Worm (Caenorhabditis elegans) whole organism, young adult: ENCODE results near the gene nmgp-1.

Source experiments
- B0336.3 ChIP-seq: fragments of 200-800 bp; sonication (Bioruptor generic); IDR thresholded peaks from 2 replicates; pipeline ENCODE4 v1.3.6; 2022; ENCODE audit warnings: missing genetic modification characterization, missing compliant biosample characterization
- C17E4.6 ChIP-seq: fragments of 200-800 bp; sonication (Bioruptor generic); IDR thresholded peaks from 2 replicates; pipeline ENCODE4 v1.3.6; 2022; ENCODE audit warnings: missing genetic modification reagents, missing genetic modification characterization, missing compliant biosample characterization
- D2030.7 ChIP-seq: fragments of 200-800 bp; sonication (Bioruptor generic); IDR thresholded peaks from 2 replicates; pipeline ENCODE4 v1.3.6; 2022; ENCODE audit warnings: missing genetic modification reagents, missing genetic modification characterization, missing compliant biosample characterization
- F23B12.7 ChIP-seq: sonication (generic microtip); optimal IDR thresholded peaks from 2 replicates; lab custom pipeline; 2017; ENCODE audit warnings: missing genetic modification characterization, mild to moderate bottlenecking, missing compliant biosample characterization, antibody characterized with exemption, moderate library complexity; ENCODE audit not compliant: insufficient read depth
- F33H1.4 ChIP-seq: fragments of 200-800 bp; sonication (Bioruptor generic); IDR thresholded peaks from 2 replicates; pipeline ENCODE4 v1.3.6; 2022; ENCODE audit warnings: missing genetic modification reagents, missing genetic modification characterization, missing compliant biosample characterization
- F39B2.1 ChIP-seq: fragments of 200-800 bp; sonication (Bioruptor generic); IDR thresholded peaks from 2 replicates; pipeline ENCODE4 v1.3.6; 2022; ENCODE audit warnings: missing genetic modification reagents, missing genetic modification characterization, missing compliant biosample characterization
- Y95B8A.8 ChIP-seq: fragments of 200-800 bp; sonication (Bioruptor generic); IDR thresholded peaks from 2 replicates; pipeline ENCODE4 v1.3.6; 2022; ENCODE audit warnings: missing genetic modification reagents, missing genetic modification characterization, missing compliant biosample characterization
- akir-1 ChIP-seq: fragments of 200-800 bp; sonication (Bioruptor generic); optimal IDR thresholded peaks from 2 replicates; lab custom pipeline; 2018; ENCODE audit warnings: mild to moderate bottlenecking, missing genetic modification characterization, moderate library complexity, missing compliant biosample characterization
- athp-1 ChIP-seq: sonication (generic microtip); optimal IDR thresholded peaks from 2 replicates; lab custom pipeline; 2017; ENCODE audit warnings: mild to moderate bottlenecking, missing genetic modification characterization, missing compliant biosample characterization
- attf-3 ChIP-seq: fragments of 200-800 bp; sonication (Bioruptor generic); conservative IDR thresholded peaks from 2 replicates; pipeline ENCODE4 v1.3.6; 2022; ENCODE audit warnings: missing genetic modification reagents, missing genetic modification characterization, missing compliant biosample characterization
- attf-5 ChIP-seq: fragments of 200-800 bp; sonication (Bioruptor generic); optimal IDR thresholded peaks from 2 replicates; lab custom pipeline; 2018; ENCODE audit warnings: mild to moderate bottlenecking, missing genetic modification characterization, missing compliant biosample characterization
- cebp-1 ChIP-seq, 2 experiments: fragments of 200-800 bp in 1 of 2; sonication (Bioruptor generic) in 1 of 2; sonication (generic microtip) in 1 of 2; IDR thresholded peaks in 1 of 2; optimal IDR thresholded peaks in 1 of 2; 2 replicates each; pipeline versions ENCODE4 v1.3.6 to Lab custom; 2017 to 2022; ENCODE audit warnings: missing compliant biosample characterization in 2 of 2, missing genetic modification characterization in 2 of 2, mild to moderate bottlenecking in 1 of 2, missing genetic modification reagents in 1 of 2, moderate library complexity in 1 of 2
- ceh-79 ChIP-seq: sonication (generic microtip); optimal IDR thresholded peaks from 2 replicates; lab custom pipeline; 2017; ENCODE audit warnings: mild to moderate bottlenecking, missing genetic modification characterization, missing compliant biosample characterization
- ceh-91 ChIP-seq: fragments of 200-800 bp; sonication (Bioruptor generic); IDR thresholded peaks from 2 replicates; pipeline ENCODE4 v1.3.6; 2022; ENCODE audit warnings: missing genetic modification reagents, missing genetic modification characterization, missing compliant biosample characterization
- die-1 ChIP-seq: sonication (generic microtip); optimal IDR thresholded peaks from 2 replicates; lab custom pipeline; 2016; ENCODE audit warnings: missing genotype, mild to moderate bottlenecking, missing genetic modification characterization, missing compliant biosample characterization
- dpl-1 ChIP-seq: fragments of 150-350 bp; optimal IDR thresholded peaks from 2 replicates; lab custom pipeline; 2014; ENCODE audit warnings: missing biosample characterization, missing genetic modification reagents, missing genetic modification characterization
- efl-1 ChIP-seq: fragments of 150-350 bp; optimal IDR thresholded peaks from 2 replicates; lab custom pipeline; 2014; ENCODE audit warnings: missing biosample characterization, missing genetic modification reagents, missing genetic modification characterization
- egl-18 ChIP-seq: fragments of 200-800 bp; sonication (Bioruptor generic); IDR thresholded peaks from 2 replicates; pipeline ENCODE4 v1.3.6; 2022; ENCODE audit warnings: missing genetic modification reagents, missing genetic modification characterization, missing compliant biosample characterization
- fkh-3 ChIP-seq: sonication (generic microtip); optimal IDR thresholded peaks from 2 replicates; lab custom pipeline; 2016; ENCODE audit warnings: mild to moderate bottlenecking, missing genetic modification characterization, missing compliant biosample characterization
- lsl-1 ChIP-seq: fragments of 200-800 bp; sonication (Bioruptor generic); optimal IDR thresholded peaks from 2 replicates; lab custom pipeline; 2018; ENCODE audit warnings: mild to moderate bottlenecking, missing genetic modification characterization, moderate library complexity, missing compliant biosample characterization
- madf-10 ChIP-seq: sonication (generic microtip); optimal IDR thresholded peaks from 2 replicates; lab custom pipeline; 2016; ENCODE audit warnings: mild to moderate bottlenecking, missing genetic modification characterization, missing compliant biosample characterization
- madf-6 ChIP-seq: fragments of 200-800 bp; sonication (Bioruptor generic); IDR thresholded peaks from 2 replicates; pipeline ENCODE4 v1.3.6; 2022; ENCODE audit warnings: missing genetic modification reagents, missing genetic modification characterization, missing compliant biosample characterization
- madf-8 ChIP-seq: fragments of 200-800 bp; sonication (Bioruptor generic); conservative IDR thresholded peaks from 2 replicates; pipeline ENCODE4 v1.3.6; 2022; ENCODE audit warnings: missing genetic modification reagents, missing genetic modification characterization, missing compliant biosample characterization
- mcd-1 ChIP-seq: fragments of 200-800 bp; sonication (Bioruptor generic); IDR thresholded peaks from 2 replicates; pipeline ENCODE4 v1.3.6; 2022; ENCODE audit warnings: missing genetic modification reagents, missing genetic modification characterization, missing compliant biosample characterization
- nfyb-1 ChIP-seq: fragments of 200-800 bp; sonication (Bioruptor generic); IDR thresholded peaks from 2 replicates; pipeline ENCODE4 v1.3.6; 2022; ENCODE audit warnings: missing genetic modification reagents, missing genetic modification characterization, missing compliant biosample characterization
- nhr-120 ChIP-seq: fragments of 200-800 bp; sonication (Bioruptor generic); IDR thresholded peaks from 2 replicates; pipeline ENCODE4 v1.3.6; 2022; ENCODE audit warnings: missing genetic modification characterization, missing compliant biosample characterization
- nhr-27 ChIP-seq: fragments of 200-800 bp; sonication (Bioruptor generic); optimal IDR thresholded peaks from 2 replicates; lab custom pipeline; 2018; ENCODE audit warnings: mild to moderate bottlenecking, missing genetic modification characterization, moderate library complexity, missing compliant biosample characterization
- nhr-80 ChIP-seq: sonication (generic microtip); optimal IDR thresholded peaks from 2 replicates; lab custom pipeline; 2016; ENCODE audit warnings: missing genetic modification characterization, missing compliant biosample characterization
- repo-1 ChIP-seq: sonication (generic microtip); optimal IDR thresholded peaks from 2 replicates; lab custom pipeline; 2017; ENCODE audit warnings: mild to moderate bottlenecking, missing genetic modification characterization, missing compliant biosample characterization
- rpc-1 ChIP-seq, 2 experiments: fragments of 150-350 bp in 1 of 2; sonication (generic microtip) in 1 of 2; optimal IDR thresholded peaks; 2 replicates each; lab custom pipeline; 2014 to 2018; ENCODE audit warnings: missing biosample characterization in 1 of 2, missing genetic modification characterization in 1 of 2, missing genetic modification reagents in 1 of 2, missing genotype in 1 of 2
- snpc-1.3 ChIP-seq: sonication (generic microtip); optimal IDR thresholded peaks from 2 replicates; lab custom pipeline; 2017; ENCODE audit warnings: missing genetic modification characterization, mild to moderate bottlenecking, missing compliant biosample characterization, antibody characterized with exemption, moderate library complexity, missing genotype, missing genetic modification reagents; ENCODE audit not compliant: insufficient read depth
- snpc-3.4 ChIP-seq: sonication (generic microtip); optimal IDR thresholded peaks from 2 replicates; lab custom pipeline; 2017; ENCODE audit warnings: missing genetic modification characterization, mild to moderate bottlenecking, missing compliant biosample characterization, antibody characterized with exemption, moderate library complexity, missing genotype, missing genetic modification reagents
- somi-1 ChIP-seq: fragments of 200-800 bp; sonication (Bioruptor generic); optimal IDR thresholded peaks from 2 replicates; lab custom pipeline; 2018; ENCODE audit warnings: mild to moderate bottlenecking, missing genetic modification characterization, missing compliant biosample characterization
- xnd-1 ChIP-seq: sonication (generic microtip); optimal IDR thresholded peaks from 2 replicates; lab custom pipeline; 2016; ENCODE audit warnings: missing genotype, missing genetic modification reagents, missing genetic modification characterization, missing compliant biosample characterization
- zfh-2 ChIP-seq: fragments of 200-800 bp; sonication (Bioruptor generic); conservative IDR thresholded peaks from 2 replicates; pipeline ENCODE4 v1.3.6; 2022; ENCODE audit warnings: missing genetic modification reagents, missing genetic modification characterization, missing compliant biosample characterization
- ztf-22 ChIP-seq: fragments of 200-800 bp; sonication (Bioruptor generic); optimal IDR thresholded peaks from 2 replicates; lab custom pipeline; 2018; ENCODE audit warnings: mild to moderate bottlenecking, missing genetic modification characterization, moderate library complexity, missing compliant biosample characterization
- ztf-6 ChIP-seq: fragments of 200-800 bp; sonication (Bioruptor generic); IDR thresholded peaks from 2 replicates; pipeline ENCODE4 v1.3.6; 2022; ENCODE audit warnings: missing genetic modification reagents, missing genetic modification characterization, missing compliant biosample characterization

The nmgp-1 gene

ce11 chrII:6226995-6227394 is 33.7 kb upstream of the nmgp-1 start, which contains the start of gene srsy-2:
Gene srsy-2, minus strand, starts transcription at chrII:6227095.
- no peak for TF ChIP-seq die-1 (tag; lab: Kevin White, UChicago)
- no peak for TF ChIP-seq nhr-120 (GFP tag; lab: Robert Waterston, UW)
- no peak for TF ChIP-seq ztf-6
- no peak for TF ChIP-seq fkh-3 (tag; lab: Kevin White, UChicago)
- no peak for TF ChIP-seq snpc-1.3
- no peak for TF ChIP-seq attf-3 (GFP tag; lab: Robert Waterston, UW)
- TF ChIP-seq rpc-1 (optimal IDR thresholded peaks at IDR 0.05; lab: Kevin White, UChicago), result no peak
- no peak for TF ChIP-seq rpc-1 (tag; optimal IDR thresholded peaks at IDR 0.05; lab: Kevin White, UChicago)
- no peak for TF ChIP-seq lsl-1 (GFP tag; lab: Kevin White, UChicago)

ce11 chrII:6230116-6230515 is 30.5 kb upstream of the nmgp-1 start:
- TF ChIP-seq ceh-79 (tag; lab: Kevin White, UChicago), result no peak
- no peak for TF ChIP-seq madf-10 (tag; lab: Kevin White, UChicago)
- no peak for TF ChIP-seq athp-1 (tag; lab: Kevin White, UChicago)
- no peak for TF ChIP-seq Y95B8A.8 (GFP tag; lab: Robert Waterston, UW)
- TF ChIP-seq zfh-2 (GFP tag; lab: Robert Waterston, UW), result no peak

DNA sequence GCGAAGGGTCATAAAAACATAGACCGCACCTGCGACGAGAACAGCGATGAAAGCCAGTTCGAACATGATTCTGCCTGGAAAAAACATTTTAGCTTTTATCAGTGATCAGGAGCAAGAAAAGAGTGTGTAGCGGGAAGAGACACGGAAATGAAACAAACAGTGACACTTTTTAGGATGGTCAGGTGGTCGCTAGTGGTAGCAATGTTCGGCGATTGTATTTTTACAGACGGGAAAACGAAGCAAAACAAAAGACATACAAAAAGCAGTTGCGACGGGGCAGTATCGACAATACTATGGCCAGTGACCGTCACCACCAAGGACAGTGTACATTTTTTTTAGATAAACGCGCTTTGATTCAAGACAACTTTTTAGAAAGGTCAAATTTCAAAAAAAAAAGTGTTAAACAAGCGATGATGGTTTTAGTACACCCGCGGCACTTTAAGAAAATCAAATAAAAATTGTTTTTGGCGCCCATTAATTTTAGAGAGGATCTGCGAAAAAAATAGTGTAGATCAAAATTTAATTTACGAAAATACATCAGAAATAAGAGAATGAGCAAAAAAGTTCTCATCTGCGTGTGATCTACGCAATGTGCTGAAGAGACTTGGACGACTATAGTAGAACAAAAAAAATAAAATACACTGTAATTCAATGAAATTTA is 25.1 kb upstream of the nmgp-1 start, which contains the start of gene T24H7.9:
T24H7.9 (minus strand) TSS at position 74 of the 661 bp plus-strand sequence.
- no peak for TF ChIP-seq egl-18 (GFP tag; lab: Robert Waterston, UW)
- TF ChIP-seq F23B12.7 (tag; lab: Kevin White, UChicago), result peak; percentile 32
- TF ChIP-seq cebp-1 (GFP tag; IDR thresholded peaks at IDR 0.05; lab: Robert Waterston, UW), result no peak
- peak; percentile 29 for TF ChIP-seq cebp-1 (tag; optimal IDR thresholded peaks at IDR 0.05; lab: Kevin White, UChicago)
- TF ChIP-seq Y95B8A.8 (GFP tag; lab: Robert Waterston, UW), result no peak
- no peak for TF ChIP-seq nhr-27 (tag; lab: Kevin White, UChicago)
- TF ChIP-seq F39B2.1 (GFP tag; lab: Robert Waterston, UW), result no peak
- TF ChIP-seq madf-8 (GFP tag; lab: Robert Waterston, UW), result peak; percentile 77
- peak; percentile 35 for TF ChIP-seq dpl-1 (GFP tag; lab: Kevin White, UChicago)
- TF ChIP-seq lsl-1 (GFP tag; lab: Kevin White, UChicago), result peak; percentile 24
- peak; percentile 58 for TF ChIP-seq xnd-1
- TF ChIP-seq attf-3 (GFP tag; lab: Robert Waterston, UW), result no peak
- peak; percentile 26; the same call in 1 of the 2 replicates for TF ChIP-seq F33H1.4 (GFP tag; lab: Robert Waterston, UW)
- peak; percentile 74 for TF ChIP-seq efl-1
- TF ChIP-seq attf-5 (GFP tag; lab: Kevin White, UChicago), result peak; percentile 26
- no peak for TF ChIP-seq repo-1 (tag; lab: Kevin White, UChicago)
- TF ChIP-seq ceh-91 (GFP tag; lab: Robert Waterston, UW), result peak; percentile 57
- no peak for TF ChIP-seq akir-1 (GFP tag; lab: Kevin White, UChicago)
- TF ChIP-seq B0336.3 (GFP tag; lab: Robert Waterston, UW), result 0 out of 2 replicates have a peak, but pooled peaks have one; percentile 29
- TF ChIP-seq nfyb-1 (GFP tag; lab: Robert Waterston, UW), result 0 out of 2 replicates have a peak, but pooled peaks have one; percentile 17
- peak; percentile 50; the same call in 1 of the 2 replicates for TF ChIP-seq D2030.7
- no peak for TF ChIP-seq ztf-22 (GFP tag; lab: Kevin White, UChicago)
- TF ChIP-seq mcd-1 (GFP tag; lab: Robert Waterston, UW), result no peak
- no peak for TF ChIP-seq somi-1 (GFP tag; lab: Kevin White, UChicago)
- TF ChIP-seq madf-6 (GFP tag; lab: Robert Waterston, UW), result peak; percentile 89
- peak; percentile 68 for TF ChIP-seq nhr-80 (tag; lab: Kevin White, UChicago)
- TF ChIP-seq snpc-3.4, result no peak
- no peak for TF ChIP-seq C17E4.6 (GFP tag; lab: Robert Waterston, UW)
